Worm (Caenorhabditis elegans): Measurements from ENCODE around the gene fbxa-35.
"Not testable (repeated sequence)": the region's sequence is repeated elsewhere in the genome, so short reads cannot be mapped to it uniquely, and the experiment has no call there.

- not testable (repeated sequence) for TF ChIP-seq med-1 (GFP tag; optimal IDR thresholded peaks at IDR 0.05; ENCODE audit: insufficient read depth); cog-1 (tag; optimal IDR thresholded peaks at IDR 0.05); tab-1 (GFP tag; IDR thresholded peaks at IDR 0.05); ref-1 (GFP tag; conservative IDR thresholded peaks at IDR 0.05); flt-1 (GFP tag; IDR thresholded peaks at IDR 0.05); ztf-23 (GFP tag; IDR thresholded peaks at IDR 0.05); ztf-29 (GFP tag; IDR thresholded peaks at IDR 0.05)
Observed at ce11 chrIII:1258358-1258757, 37.1 kb upstream of the fbxa-35 start, which contains the start of gene fbxa-78.

All from whole organism, midembryonic.